Worm (Caenorhabditis elegans) whole organism, early embryonic: ENCODE measurements around the gene cyp-35A4.

ENCODE experiments used
- ama-1 ChIP-seq: fragments of 150-350 bp; optimal IDR thresholded peaks from 2 replicates; lab custom pipeline; 2014
- ceh-13 ChIP-seq: fragments of 200-800 bp; sonication (Bioruptor generic); optimal IDR thresholded peaks from 2 replicates; lab custom pipeline; 2018; ENCODE audit warnings: mild to moderate bottlenecking, missing genetic modification characterization, missing compliant biosample characterization
- ceh-36 ChIP-seq: sonication (generic microtip); optimal IDR thresholded peaks from 2 replicates; lab custom pipeline; 2016; ENCODE audit warnings: missing genetic modification characterization, inconsistent platforms, missing compliant biosample characterization
- flt-1 ChIP-seq: fragments of 200-800 bp; sonication (Bioruptor generic); IDR thresholded peaks from 2 replicates; pipeline ENCODE4 v1.3.6; 2022; ENCODE audit warnings: missing genetic modification characterization, missing compliant biosample characterization
- hmg-4 ChIP-seq: fragments of 200-800 bp; sonication (Bioruptor generic); optimal IDR thresholded peaks from 2 replicates; lab custom pipeline; 2018; ENCODE audit warnings: mild to moderate bottlenecking, missing genetic modification characterization, missing compliant biosample characterization
- pes-1 ChIP-seq: fragments of 200-800 bp; sonication (Bioruptor generic); IDR thresholded peaks from 2 replicates; pipeline ENCODE4 v1.3.6; 2022; ENCODE audit warnings: missing genetic modification reagents, missing genetic modification characterization, missing compliant biosample characterization
- scrt-1 ChIP-seq: fragments of 200-800 bp; sonication (Bioruptor generic); IDR thresholded peaks from 2 replicates; pipeline ENCODE4 v1.3.6; 2022; ENCODE audit warnings: missing genetic modification characterization, missing compliant biosample characterization
- sea-1 ChIP-seq: fragments of 200-800 bp; sonication (Bioruptor generic); conservative IDR thresholded peaks from 2 replicates; pipeline ENCODE4 v1.3.6; 2022; ENCODE audit warnings: missing genetic modification characterization, missing compliant biosample characterization
- tbx-11 ChIP-seq: fragments of 200-800 bp; sonication (Bioruptor generic); IDR thresholded peaks from 2 replicates; pipeline ENCODE4 v1.3.6; 2022; ENCODE audit warnings: missing genetic modification characterization, missing compliant biosample characterization
- tbx-37 ChIP-seq: fragments of 200-800 bp; sonication (Bioruptor generic); conservative IDR thresholded peaks from 2 replicates; pipeline ENCODE4 v1.3.6; 2022; ENCODE audit warnings: missing genetic modification reagents, missing genetic modification characterization, missing compliant biosample characterization

DNA sequence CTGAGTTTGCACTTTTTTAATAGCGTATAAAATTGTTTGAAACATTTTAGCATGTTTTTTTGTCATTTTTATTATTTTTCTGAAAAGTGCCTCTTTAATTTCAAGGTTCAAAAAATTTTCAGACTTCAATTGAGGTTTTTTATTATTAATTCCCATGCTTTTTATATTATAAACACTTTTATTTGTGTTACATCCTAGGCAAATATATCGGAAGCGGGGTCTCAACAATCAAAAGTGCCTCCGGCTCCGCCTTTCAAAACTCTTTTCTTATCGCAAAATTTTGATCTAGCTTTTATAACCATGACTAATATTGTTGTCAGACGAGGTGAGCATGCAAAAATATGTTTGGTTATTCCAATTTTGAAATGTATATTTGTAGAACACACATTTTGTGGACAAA is 42.0 kb downstream of the cyp-35A4 start, which contains the start of gene otpl-2:
- TF ChIP-seq ama-1 (lab: Kevin White, UChicago) (no peak), sea-1 (no peak), tbx-11 (GFP tag; lab: Robert Waterston, UW) (no peak), flt-1 (no peak), tbx-37 (no peak), hmg-4 (GFP tag; lab: Kevin White, UChicago) (no peak), ceh-36 (tag; lab: Kevin White, UChicago) (no peak), ceh-13 (GFP tag; lab: Kevin White, UChicago) (no peak), scrt-1 (GFP tag; lab: Robert Waterston, UW) (no peak), pes-1 (GFP tag; lab: Robert Waterston, UW) (no peak)
